Fruit fly (Drosophila melanogaster) whole organism, embryonic: Measurements from ENCODE around the gene dikar.
A peak's percentile ranks its signal among the peaks of the same experiment; 100 is the strongest.

ENCODE experiments used
- Bgb ChIP-seq: fragments of 200-800 bp; sonication (Bioruptor generic); IDR thresholded peaks from 2 replicates; pipeline ENCODE4 v1.3.6; 2022; ENCODE audit warnings: missing biosample characterization, missing genetic modification characterization; ENCODE audit not compliant: partially characterized antibody
- CG10209 ChIP-seq: fragments of 200-800 bp; sonication (Bioruptor generic); optimal IDR thresholded peaks from 3 replicates; lab custom pipeline; 2017; ENCODE audit warnings: missing biosample characterization, mild to moderate bottlenecking, missing genetic modification characterization, missing genetic modification reagents
- CG10366 ChIP-seq: fragments of 200-800 bp; sonication (Bioruptor generic); IDR thresholded peaks from 2 replicates; pipeline ENCODE4 v1.3.6; 2022; ENCODE audit warnings: missing biosample characterization, missing genetic modification characterization
- CG12104 ChIP-seq: fragments of 200-800 bp; sonication (Bioruptor generic); optimal IDR thresholded peaks from 3 replicates; lab custom pipeline; 2016; ENCODE audit warnings: missing biosample characterization, missing genetic modification characterization
- CG12155 ChIP-seq: fragments of 200-800 bp; sonication (Bioruptor generic); optimal IDR thresholded peaks from 3 replicates; lab custom pipeline; 2016; ENCODE audit warnings: missing biosample characterization, missing genetic modification characterization
- CG12391 ChIP-seq: fragments of 200-800 bp; sonication (Bioruptor generic); optimal IDR thresholded peaks from 3 replicates; lab custom pipeline; 2018; ENCODE audit warnings: missing biosample characterization, mild to moderate bottlenecking, missing genetic modification characterization, moderate library complexity
- CG14860 ChIP-seq: fragments of 200-800 bp; sonication (Bioruptor generic); IDR thresholded peaks from 3 replicates; pipeline ENCODE4 v1.3.6; 2022; ENCODE audit warnings: missing biosample characterization, missing genetic modification characterization; ENCODE audit not compliant: partially characterized antibody
- CG15696 ChIP-seq: fragments of 200-800 bp; sonication (Bioruptor generic); optimal IDR thresholded peaks from 2 replicates; lab custom pipeline; 2019; ENCODE audit warnings: missing biosample characterization, mild to moderate bottlenecking, missing genetic modification characterization, moderate library complexity
- CG17385 ChIP-seq: fragments of 200-800 bp; sonication (Bioruptor generic); optimal IDR thresholded peaks from 3 replicates; lab custom pipeline; 2018; ENCODE audit warnings: missing biosample characterization, mild to moderate bottlenecking, missing genetic modification characterization
- CG17912 ChIP-seq: fragments of 200-800 bp; sonication (Bioruptor generic); optimal IDR thresholded peaks from 2 replicates; lab custom pipeline; 2018; ENCODE audit warnings: missing biosample characterization, mild to moderate bottlenecking, missing genetic modification characterization
- CG1792 ChIP-seq: fragments of 200-800 bp; sonication (Bioruptor generic); optimal IDR thresholded peaks from 2 replicates; lab custom pipeline; 2016; ENCODE audit warnings: missing biosample characterization, missing genetic modification characterization
- CG18619 ChIP-seq: fragments of 200-800 bp; sonication (Bioruptor generic); optimal IDR thresholded peaks from 3 replicates; lab custom pipeline; 2017; ENCODE audit warnings: missing biosample characterization, mild to moderate bottlenecking, missing genetic modification characterization
- CG18764 ChIP-seq: fragments of 200-800 bp; sonication (Bioruptor generic); optimal IDR thresholded peaks from 3 replicates; lab custom pipeline; 2016; ENCODE audit warnings: missing biosample characterization, missing genetic modification characterization
- CG2116 ChIP-seq: fragments of 200-800 bp; sonication (Bioruptor generic); optimal IDR thresholded peaks from 3 replicates; lab custom pipeline; 2018; ENCODE audit warnings: missing biosample characterization, mild to moderate bottlenecking, missing genetic modification characterization
- CG4424 ChIP-seq: fragments of 200-800 bp; sonication (Bioruptor generic); optimal IDR thresholded peaks from 3 replicates; lab custom pipeline; 2016; ENCODE audit warnings: missing biosample characterization, missing genetic modification characterization
- CG5180 ChIP-seq: fragments of 200-800 bp; sonication (Bioruptor generic); optimal IDR thresholded peaks from 3 replicates; lab custom pipeline; 2017; ENCODE audit warnings: missing biosample characterization, missing genetic modification characterization, mild to moderate bottlenecking, moderate library complexity, missing genetic modification reagents
- CG7963 ChIP-seq: fragments of 200-800 bp; sonication (Bioruptor generic); IDR thresholded peaks from 3 replicates; pipeline ENCODE4 v1.3.6; 2022; ENCODE audit warnings: missing biosample characterization, missing genetic modification characterization; ENCODE audit not compliant: partially characterized antibody
- CG8359 ChIP-seq: fragments of 200-800 bp; sonication (Bioruptor generic); optimal IDR thresholded peaks from 2 replicates; lab custom pipeline; 2017; ENCODE audit warnings: missing biosample characterization, mild to moderate bottlenecking, missing genetic modification characterization, borderline replicate concordance
- CG8924 ChIP-seq: fragments of 200-800 bp; optimal IDR thresholded peaks from 3 replicates; lab custom pipeline; 2019; ENCODE audit warnings: missing biosample characterization, mild to moderate bottlenecking, missing genetic modification characterization, moderate library complexity
- CG9437 ChIP-seq: fragments of 200-800 bp; sonication (Bioruptor generic); optimal IDR thresholded peaks from 2 replicates; lab custom pipeline; 2018; ENCODE audit warnings: missing biosample characterization, mild to moderate bottlenecking, missing genetic modification characterization
- CG9609 ChIP-seq: fragments of 200-800 bp; sonication (Bioruptor generic); optimal IDR thresholded peaks from 3 replicates; lab custom pipeline; 2016; ENCODE audit warnings: missing biosample characterization, missing genetic modification characterization
- Dad ChIP-seq: fragments of 200-800 bp; sonication (Bioruptor generic); optimal IDR thresholded peaks from 3 replicates; lab custom pipeline; 2016; ENCODE audit warnings: missing biosample characterization, missing genetic modification characterization
- Doc2 ChIP-seq: fragments of 200-800 bp; sonication (Bioruptor generic); IDR thresholded peaks from 2 replicates; pipeline ENCODE4 v1.3.6; 2022; ENCODE audit warnings: missing biosample characterization, missing genetic modification characterization
- Dp ChIP-seq: fragments of 200-800 bp; sonication (Bioruptor generic); optimal IDR thresholded peaks from 2 replicates; lab custom pipeline; 2018; ENCODE audit warnings: missing biosample characterization, mild to moderate bottlenecking, missing genetic modification characterization, moderate library complexity
- Dref ChIP-seq: fragments of 200-800 bp; sonication (Bioruptor generic); IDR thresholded peaks from 2 replicates; pipeline ENCODE4 v1.3.6; 2022; ENCODE audit warnings: missing biosample characterization, missing genetic modification characterization
- ERR ChIP-seq: fragments of 200-800 bp; sonication (Bioruptor generic); optimal IDR thresholded peaks from 2 replicates; lab custom pipeline; 2016; ENCODE audit warnings: missing biosample characterization, missing genetic modification characterization
- Gsc ChIP-seq: fragments of 200-800 bp; sonication (Bioruptor generic); IDR thresholded peaks from 2 replicates; pipeline ENCODE4 v1.3.6; 2022; ENCODE audit warnings: missing biosample characterization, missing genetic modification characterization
- HmgZ ChIP-seq: fragments of 200-800 bp; sonication (Bioruptor generic); optimal IDR thresholded peaks from 2 replicates; lab custom pipeline; 2018; ENCODE audit warnings: missing biosample characterization, mild to moderate bottlenecking, missing genetic modification characterization
- Hsf ChIP-seq: fragments of 200-800 bp; sonication (Bioruptor generic); optimal IDR thresholded peaks from 3 replicates; lab custom pipeline; 2016; ENCODE audit warnings: missing biosample characterization, missing genetic modification characterization
- MTF-1 ChIP-seq: fragments of 200-800 bp; sonication (Bioruptor generic); optimal IDR thresholded peaks from 2 replicates; lab custom pipeline; 2018; ENCODE audit warnings: missing biosample characterization, mild to moderate bottlenecking, missing genetic modification characterization, borderline replicate concordance
- Mrtf ChIP-seq: fragments of 200-800 bp; sonication (Bioruptor generic); IDR thresholded peaks from 3 replicates; pipeline ENCODE4 v1.3.6; 2022; ENCODE audit warnings: missing biosample characterization, missing genetic modification characterization
- PHDP ChIP-seq: fragments of 200-800 bp; sonication (Bioruptor generic); optimal IDR thresholded peaks from 3 replicates; lab custom pipeline; 2018; ENCODE audit warnings: missing biosample characterization, mild to moderate bottlenecking, missing genetic modification characterization, moderate library complexity
- Ravus ChIP-seq: fragments of 200-800 bp; sonication (Bioruptor generic); IDR thresholded peaks from 2 replicates; pipeline ENCODE4 v1.3.6; 2022; ENCODE audit warnings: missing biosample characterization, missing genetic modification characterization
- Rx ChIP-seq: fragments of 200-800 bp; sonication (Bioruptor generic); IDR thresholded peaks from 2 replicates; pipeline ENCODE4 v1.3.6; 2022; ENCODE audit warnings: missing biosample characterization, missing genetic modification characterization
- Trl ChIP-seq, 3 experiments: fragments of >200 bp in 2 of 3; fragments of 200-800 bp in 1 of 3; sonication (Bioruptor generic) in 1 of 3; optimal IDR thresholded peaks; 2 replicates in 1 of 3; 3 replicates in 2 of 3; lab custom pipeline; 2016 to 2017; ENCODE audit warnings: missing biosample characterization in 1 of 3, missing genetic modification characterization in 1 of 3
- bowl ChIP-seq: fragments of 200-800 bp; sonication (Bioruptor generic); IDR thresholded peaks from 2 replicates; pipeline ENCODE4 v1.3.6; 2022; ENCODE audit warnings: missing biosample characterization, missing genetic modification characterization
- croc ChIP-seq: fragments of 200-800 bp; sonication (Bioruptor generic); conservative IDR thresholded peaks from 3 replicates; pipeline ENCODE4 v1.3.6; 2022; ENCODE audit warnings: missing biosample characterization, missing genetic modification characterization
- crol ChIP-seq: fragments of 200-800 bp; sonication (Bioruptor generic); IDR thresholded peaks from 2 replicates; pipeline ENCODE4 v1.3.6; 2022; ENCODE audit warnings: missing biosample characterization, missing genetic modification characterization
- dm ChIP-seq: fragments of 200-800 bp; sonication (Bioruptor generic); optimal IDR thresholded peaks from 3 replicates; lab custom pipeline; 2016; ENCODE audit warnings: missing biosample characterization, missing genetic modification characterization
- dysf ChIP-seq: fragments of 200-800 bp; sonication (Bioruptor generic); IDR thresholded peaks from 3 replicates; pipeline ENCODE4 v1.3.6; 2022; ENCODE audit warnings: missing biosample characterization, missing genetic modification characterization
- ftz-f1 ChIP-seq: fragments of 200-800 bp; sonication (Bioruptor generic); optimal IDR thresholded peaks from 2 replicates; lab custom pipeline; 2016; ENCODE audit warnings: missing biosample characterization, missing genetic modification characterization
- gce ChIP-seq: fragments of 200-800 bp; sonication (Bioruptor generic); IDR thresholded peaks from 3 replicates; pipeline ENCODE4 v1.3.6; 2022; ENCODE audit warnings: missing biosample characterization, missing genetic modification characterization
- jigr1 ChIP-seq: fragments of 200-800 bp; sonication (Bioruptor generic); IDR thresholded peaks from 3 replicates; pipeline ENCODE4 v1.3.6; 2022; ENCODE audit warnings: missing biosample characterization, missing genetic modification characterization
- lilli ChIP-seq: fragments of 200-800 bp; sonication (Bioruptor generic); optimal IDR thresholded peaks from 3 replicates; lab custom pipeline; 2016; ENCODE audit warnings: missing biosample characterization, missing genetic modification characterization
- mld ChIP-seq: fragments of 200-800 bp; sonication (Bioruptor generic); IDR thresholded peaks from 3 replicates; pipeline ENCODE4 v1.3.6; 2022; ENCODE audit warnings: missing biosample characterization, missing genetic modification characterization; ENCODE audit not compliant: partially characterized antibody
- odd ChIP-seq: fragments of 200-800 bp; sonication (Bioruptor generic); optimal IDR thresholded peaks from 2 replicates; lab custom pipeline; 2017; ENCODE audit warnings: missing biosample characterization, mild to moderate bottlenecking, missing genetic modification characterization
- slbo ChIP-seq: fragments of 200-800 bp; sonication (Bioruptor generic); IDR thresholded peaks from 2 replicates; pipeline ENCODE4 v1.3.6; 2022; ENCODE audit warnings: missing biosample characterization, missing genetic modification characterization
- sob ChIP-seq: fragments of 200-800 bp; sonication (Bioruptor generic); IDR thresholded peaks from 2 replicates; pipeline ENCODE4 v1.3.6; 2022; ENCODE audit warnings: missing biosample characterization, missing genetic modification characterization
- sqz ChIP-seq: fragments of 200-800 bp; sonication (Bioruptor generic); optimal IDR thresholded peaks from 3 replicates; lab custom pipeline; 2018; ENCODE audit warnings: missing biosample characterization, mild to moderate bottlenecking, missing genetic modification characterization
- stwl ChIP-seq: fragments of 200-800 bp; sonication (Bioruptor generic); optimal IDR thresholded peaks from 3 replicates; lab custom pipeline; 2018; ENCODE audit warnings: missing biosample characterization, mild to moderate bottlenecking, missing genetic modification characterization, moderate library complexity

dikar gene

DNA sequence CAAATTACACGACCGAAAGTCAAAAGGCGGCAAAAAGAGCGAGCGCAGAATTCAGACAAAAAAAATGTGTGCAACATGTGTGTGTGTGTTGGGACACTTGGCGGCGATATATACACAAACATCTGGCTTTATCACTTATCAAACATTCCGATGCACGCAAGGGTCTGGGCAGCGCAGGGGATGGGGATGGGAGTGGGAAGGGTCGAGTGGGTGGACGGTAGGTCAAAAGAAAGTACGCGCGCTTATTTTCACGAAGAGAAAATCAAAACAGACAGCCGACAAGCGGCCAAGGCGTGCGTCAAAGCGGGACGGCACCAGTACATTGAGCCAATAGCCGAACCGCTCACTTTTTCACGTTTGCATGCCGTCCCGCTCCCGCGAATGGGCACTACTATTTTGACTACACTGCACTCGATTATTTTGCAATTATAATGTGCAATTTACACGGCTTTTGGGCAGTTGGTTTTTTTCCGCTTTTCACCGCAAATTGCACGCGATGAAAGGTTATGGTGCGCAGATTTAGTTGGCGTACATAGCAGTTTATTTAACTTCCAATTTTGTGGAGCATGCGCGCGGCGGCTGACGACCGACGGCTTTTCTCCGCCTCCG, 750 bp downstream of the dikar start (continued):
- TF ChIP-seq ERR (GFP tag; lab: Kevin White, UChicago) (peak; percentile 65), PHDP (tag; lab: Kevin White, UChicago) (no peak), sqz (no peak), Rx (no peak), ftz-f1 (GFP tag; lab: Kevin White, UChicago) (peak; percentile 38), lilli (no peak), HmgZ (tag; lab: Kevin White, UChicago) (peak; percentile 72), Ravus (GFP tag; lab: Robert Waterston, UW) (no peak), Hsf (GFP tag; lab: Kevin White, UChicago) (no peak), bowl (GFP tag; lab: Robert Waterston, UW) (no peak), Dp (GFP tag; lab: Kevin White, UChicago) (peak; percentile 59), CG12391 (tag; lab: Kevin White, UChicago) (no peak), CG12104 (no peak), Dref (GFP tag; lab: Robert Waterston, UW) (0 out of 2 replicates have a peak, but pooled peaks have one; percentile 30), CG7963 (GFP tag; lab: Robert Waterston, UW) (peak; percentile 43; the same call in 1 of the 3 replicates), CG10209 (GFP tag; lab: Kevin White, UChicago) (no peak), Trl (optimal IDR thresholded peaks at IDR 0.05; lab: Kevin White, UChicago) (no peak), Trl (GFP tag; optimal IDR thresholded peaks at IDR 0.05; lab: Kevin White, UChicago) (peak; percentile 3), dm (GFP tag; lab: Kevin White, UChicago) (peak; percentile 51), CG9437 (GFP tag; lab: Kevin White, UChicago) (no peak), CG18619 (GFP tag; lab: Kevin White, UChicago) (no peak), CG1792 (no peak), CG17912 (GFP tag; lab: Kevin White, UChicago) (no peak), stwl (tag; lab: Kevin White, UChicago) (peak; percentile 2), Bgb (GFP tag; lab: Robert Waterston, UW) (peak; percentile 41; the same call in 1 of the 2 replicates), CG5180 (GFP tag; lab: Kevin White, UChicago) (no peak), dysf (GFP tag; lab: Robert Waterston, UW) (0 out of 3 replicates have a peak, but pooled peaks have one; percentile 16), mld (GFP tag; lab: Robert Waterston, UW) (no peak), CG10366 (GFP tag; lab: Robert Waterston, UW) (no peak), crol (GFP tag; lab: Robert Waterston, UW) (peak; percentile 93), CG8359 (no peak), gce (no peak), CG14860 (no peak), Dad (no peak), CG2116 (peak; percentile 24), croc (GFP tag; lab: Robert Waterston, UW) (no peak), CG17385 (GFP tag; lab: Kevin White, UChicago) (no peak), MTF-1 (GFP tag; lab: Kevin White, UChicago) (no peak), slbo (GFP tag; lab: Robert Waterston, UW) (peak; percentile 35; the same call in 1 of the 2 replicates), Doc2 (no peak), jigr1 (GFP tag; lab: Robert Waterston, UW) (no peak), sob (GFP tag; lab: Robert Waterston, UW) (peak; percentile 46; the same call in 1 of the 2 replicates), CG9609 (GFP tag; lab: Kevin White, UChicago) (no peak), CG18764 (no peak), CG4424 (GFP tag; lab: Kevin White, UChicago) (no peak), CG8924 (tag; lab: Kevin White, UChicago) (peak; percentile 12), CG15696 (tag; lab: Kevin White, UChicago) (no peak), CG12155 (GFP tag; lab: Kevin White, UChicago) (no peak), Gsc (GFP tag; lab: Robert Waterston, UW) (no peak), Mrtf (GFP tag; lab: Robert Waterston, UW) (no peak), odd (GFP tag; lab: Kevin White, UChicago) (no peak)
